Fruit fly (Drosophila melanogaster): ENCODE measurements around the gene CG18745.
A peak's percentile ranks its signal among the peaks of the same experiment; 100 is the strongest.

Gene CG18745

dm6 chr3R:7793855-7794254, 7.9 kb upstream of the CG18745 start, which contains the start of gene CG2641 (continued):
- peak; percentile 61 for TF ChIP-seq lbe (GFP tag; optimal IDR thresholded peaks at IDR 0.05)
- TF ChIP-seq pfk (GFP tag; optimal IDR thresholded peaks at IDR 0.05), result no peak
- no peak for TF ChIP-seq knrl (GFP tag; IDR thresholded peaks at IDR 0.05; ENCODE audit: partially characterized antibody)
- TF ChIP-seq mam (GFP tag; optimal IDR thresholded peaks at IDR 0.05), result no peak
- TF ChIP-seq Nf-YB (GFP tag; optimal IDR thresholded peaks at IDR 0.05), result no peak
- no peak for TF ChIP-seq her (GFP tag; optimal IDR thresholded peaks at IDR 0.05)

dm6 chr3R:7790583-7791034, 4.7 kb upstream of the CG18745 start, which contains the start of gene CG10086:
TSS of gene CG10086 (plus strand) at chr3R:7790633.
- no peak for TF ChIP-seq CG17385 (GFP tag; optimal IDR thresholded peaks at IDR 0.05)
- 0 out of 2 replicates have a peak, but pooled peaks have one; percentile 4 for TF ChIP-seq CG6689 (GFP tag; IDR thresholded peaks at IDR 0.05)
- TF ChIP-seq sima (GFP tag; optimal IDR thresholded peaks at IDR 0.05), result no peak
- no peak for TF ChIP-seq CG9727 (GFP tag; optimal IDR thresholded peaks at IDR 0.05)
- TF ChIP-seq CG12219 (GFP tag; optimal IDR thresholded peaks at IDR 0.05), result no peak
- TF ChIP-seq Scr (GFP tag; IDR thresholded peaks at IDR 0.05; ENCODE audit: partially characterized antibody), result no peak
- TF ChIP-seq dmrt99B (tag; optimal IDR thresholded peaks at IDR 0.05), result no peak
- no peak for TF ChIP-seq CG1792 (GFP tag; optimal IDR thresholded peaks at IDR 0.05)
- TF ChIP-seq CG7271 (tag; optimal IDR thresholded peaks at IDR 0.05), result no peak
- no peak for TF ChIP-seq CG31441 (GFP tag; IDR thresholded peaks at IDR 0.05)
- no peak for TF ChIP-seq CG4282 (GFP tag; optimal IDR thresholded peaks at IDR 0.05)
- TF ChIP-seq mirr (GFP tag; optimal IDR thresholded peaks at IDR 0.05), result peak; percentile 83
- TF ChIP-seq abd-A (tag; optimal IDR thresholded peaks at IDR 0.05), result no peak
- TF ChIP-seq CG10209 (GFP tag; optimal IDR thresholded peaks at IDR 0.05), result no peak
- TF ChIP-seq Poxn (GFP tag; IDR thresholded peaks at IDR 0.05), result no peak
- no peak for TF ChIP-seq CG17829 (tag; optimal IDR thresholded peaks at IDR 0.05)
- no peak for TF ChIP-seq CG9215 (GFP tag; IDR thresholded peaks at IDR 0.05)
- no peak for TF ChIP-seq CG4854 (GFP tag; optimal IDR thresholded peaks at IDR 0.05)
- peak; percentile 1 for TF ChIP-seq Jarid2 (GFP tag; optimal IDR thresholded peaks at IDR 0.05)
- no peak for TF ChIP-seq ATbp (GFP tag; optimal IDR thresholded peaks at IDR 0.05)
- no peak for TF ChIP-seq CG4360 (GFP tag; IDR thresholded peaks at IDR 0.05)
- TF ChIP-seq CG9876 (GFP tag; optimal IDR thresholded peaks at IDR 0.05), result no peak
- TF ChIP-seq bbx (GFP tag; IDR thresholded peaks at IDR 0.05; ENCODE audit: partially characterized antibody), result no peak
- TF ChIP-seq tna (GFP tag; IDR thresholded peaks at IDR 0.05; ENCODE audit: partially characterized antibody), result no peak
- TF ChIP-seq lov (optimal IDR thresholded peaks at IDR 0.05), result no peak
- TF ChIP-seq lov (GFP tag; IDR thresholded peaks at IDR 0.05), result no peak
- TF ChIP-seq CG2875 (GFP tag; optimal IDR thresholded peaks at IDR 0.05), result no peak
- TF ChIP-seq exex (tag; optimal IDR thresholded peaks at IDR 0.05), result peak; percentile 99
- TF ChIP-seq lola (GFP tag; optimal IDR thresholded peaks at IDR 0.05), result no peak
- TF ChIP-seq CG12104 (GFP tag; optimal IDR thresholded peaks at IDR 0.05), result no peak
- TF ChIP-seq Mad (GFP tag; optimal IDR thresholded peaks at IDR 0.05), result no peak
- no peak for TF ChIP-seq CG3995 (GFP tag; optimal IDR thresholded peaks at IDR 0.05)
- TF ChIP-seq az2 (GFP tag; optimal IDR thresholded peaks at IDR 0.05), result no peak
- TF ChIP-seq CG18599 (GFP tag; optimal IDR thresholded peaks at IDR 0.05), result peak; percentile 34
- TF ChIP-seq Asciz (GFP tag; optimal IDR thresholded peaks at IDR 0.05), result no peak
- no peak for TF ChIP-seq shn (GFP tag; optimal IDR thresholded peaks at IDR 0.05)
- TF ChIP-seq CG10654 (GFP tag; optimal IDR thresholded peaks at IDR 0.05), result no peak
- TF ChIP-seq repo (GFP tag; optimal IDR thresholded peaks at IDR 0.05), result no peak
- TF ChIP-seq Nf-YA (GFP tag; IDR thresholded peaks at IDR 0.05), result no peak
- TF ChIP-seq CG10462 (GFP tag; optimal IDR thresholded peaks at IDR 0.05), result no peak
- no peak for TF ChIP-seq YL-1 (GFP tag; optimal IDR thresholded peaks at IDR 0.05)
- TF ChIP-seq eve (GFP tag; optimal IDR thresholded peaks at IDR 0.05), result no peak
- no peak for TF ChIP-seq CG1603 (tag; optimal IDR thresholded peaks at IDR 0.05)
- no peak for TF ChIP-seq crol (GFP tag; IDR thresholded peaks at IDR 0.05)
